Worm (Caenorhabditis elegans) whole organism, L4 larva: ENCODE measurements around the gene mrp-1.

Experiments used
- F44E2.7 ChIP-seq: fragments of 200-800 bp; sonication (Bioruptor generic); IDR thresholded peaks from 2 replicates; pipeline ENCODE4 v2.1.2; 2022; ENCODE audit warnings: missing genetic modification characterization, missing compliant biosample characterization
- T20F7.1 ChIP-seq: fragments of 200-800 bp; sonication (Bioruptor generic); optimal IDR thresholded peaks from 2 replicates; lab custom pipeline; 2018; ENCODE audit warnings: mild to moderate bottlenecking, missing genetic modification characterization, missing compliant biosample characterization
- T26A8.4 ChIP-seq: fragments of 200-800 bp; sonication (Bioruptor generic); IDR thresholded peaks from 2 replicates; pipeline ENCODE4 v1.3.6; 2022; ENCODE audit warnings: missing genetic modification characterization, missing compliant biosample characterization
- Y5F2A.4 ChIP-seq: fragments of 200-800 bp; sonication (Bioruptor generic); optimal IDR thresholded peaks from 2 replicates; lab custom pipeline; 2018; ENCODE audit warnings: mild to moderate bottlenecking, missing genetic modification characterization, missing compliant biosample characterization
- aha-1 ChIP-seq: fragments of 150-350 bp; peaks from one replicate; lab custom pipeline; 2014; ENCODE audit warnings: missing biosample characterization, missing genetic modification characterization
- attf-4 ChIP-seq: sonication (generic microtip); optimal IDR thresholded peaks from 3 replicates; lab custom pipeline; 2017; ENCODE audit warnings: missing biosample characterization, missing genetic modification characterization
- ceh-44 ChIP-seq: fragments of 200-800 bp; sonication (Bioruptor generic); IDR thresholded peaks from 2 replicates; pipeline ENCODE4 v1.3.6; 2022; ENCODE audit warnings: missing genetic modification reagents, missing genetic modification characterization, missing compliant biosample characterization
- ceh-62 ChIP-seq: sonication (generic microtip); optimal IDR thresholded peaks from 2 replicates; lab custom pipeline; 2017; ENCODE audit warnings: missing biosample characterization, missing genetic modification characterization
- cey-2 ChIP-seq: sonication (generic microtip); optimal IDR thresholded peaks from 3 replicates; lab custom pipeline; 2017; ENCODE audit warnings: missing genetic modification characterization, mild to moderate bottlenecking, missing compliant biosample characterization, antibody characterized with exemption, borderline replicate concordance; ENCODE audit not compliant: insufficient read depth
- ctbp-1 ChIP-seq: fragments of 200-800 bp; sonication (Bioruptor generic); IDR thresholded peaks from 2 replicates; pipeline ENCODE4 v1.3.6; 2022; ENCODE audit warnings: missing genetic modification reagents, missing genetic modification characterization, missing compliant biosample characterization
- daf-12 ChIP-seq: fragments of 150-350 bp; optimal IDR thresholded peaks from 2 replicates; lab custom pipeline; 2014; ENCODE audit warnings: missing biosample characterization, missing genetic modification reagents, missing genetic modification characterization
- daf-16 ChIP-seq, 3 experiments: sonication (generic microtip); optimal IDR thresholded peaks; 2 replicates each; lab custom pipeline; 2016 to 2017; ENCODE audit warnings: missing genetic modification characterization in 3 of 3, missing genetic modification reagents in 3 of 3, mild to moderate bottlenecking in 2 of 3, missing compliant biosample characterization in 2 of 3, missing biosample characterization in 1 of 3, moderate library complexity in 1 of 3
- daf-8 ChIP-seq: fragments of 200-800 bp; sonication (Bioruptor generic); IDR thresholded peaks from 2 replicates; pipeline ENCODE4 v1.3.6; 2022; ENCODE audit warnings: missing genetic modification characterization, missing compliant biosample characterization
- dpl-1 ChIP-seq: fragments of 150-350 bp; optimal IDR thresholded peaks from 2 replicates; lab custom pipeline; 2014; ENCODE audit warnings: missing biosample characterization, missing genetic modification reagents, missing genetic modification characterization
- egl-43 ChIP-seq: fragments of 200-800 bp; sonication (Bioruptor generic); IDR thresholded peaks from 2 replicates; pipeline ENCODE4 v1.3.6; 2022; ENCODE audit warnings: missing genetic modification reagents, missing genetic modification characterization, missing compliant biosample characterization
- fkh-10 ChIP-seq: fragments of 150-350 bp; optimal IDR thresholded peaks from 2 replicates; lab custom pipeline; 2014; ENCODE audit warnings: missing biosample characterization, missing genetic modification reagents, missing genetic modification characterization
- fos-1 ChIP-seq: fragments of 150-350 bp; optimal IDR thresholded peaks from 2 replicates; lab custom pipeline; 2014; ENCODE audit warnings: missing biosample characterization, missing genetic modification characterization
- hif-1 ChIP-seq, 2 experiments: sonication (generic microtip); optimal IDR thresholded peaks; 2 replicates each; lab custom pipeline; 2016 to 2017; ENCODE audit warnings: missing compliant biosample characterization in 2 of 2, missing genetic modification characterization in 2 of 2, missing genetic modification reagents in 2 of 2, missing genotype in 2 of 2, mild to moderate bottlenecking in 1 of 2
- hlh-11 ChIP-seq: fragments of 200-800 bp; sonication (Bioruptor generic); optimal IDR thresholded peaks from 2 replicates; lab custom pipeline; 2018; ENCODE audit warnings: mild to moderate bottlenecking, missing genetic modification characterization, missing compliant biosample characterization
- hmg-1.1 ChIP-seq: fragments of 200-800 bp; sonication (Bioruptor generic); IDR thresholded peaks from 2 replicates; pipeline ENCODE4 v1.3.6; 2022; ENCODE audit warnings: missing genetic modification reagents, missing genetic modification characterization, missing compliant biosample characterization
- lin-1 ChIP-seq: fragments of 200-800 bp; sonication (Bioruptor generic); IDR thresholded peaks from 2 replicates; pipeline ENCODE4 v1.3.6; 2022; ENCODE audit warnings: missing genetic modification reagents, missing genetic modification characterization, missing compliant biosample characterization
- lin-38 ChIP-seq: fragments of 200-800 bp; sonication (Bioruptor generic); IDR thresholded peaks from 2 replicates; pipeline ENCODE4 v1.3.6; 2022; ENCODE audit warnings: missing genetic modification reagents, missing genetic modification characterization, missing compliant biosample characterization
- lin-39 ChIP-seq: fragments of 150-350 bp; optimal IDR thresholded peaks from 2 replicates; lab custom pipeline; 2014; ENCODE audit warnings: missing biosample characterization, missing genetic modification reagents, missing genetic modification characterization
- lsy-2 ChIP-seq, 2 experiments: fragments of 150-350 bp in 1 of 2; sonication (generic microtip) in 1 of 2; optimal IDR thresholded peaks; 2 replicates each; lab custom pipeline; 2014 to 2017; ENCODE audit warnings: missing biosample characterization in 2 of 2, missing genetic modification characterization in 2 of 2
- mdl-1 ChIP-seq, 2 experiments: fragments of 150-350 bp in 1 of 2; sonication (generic microtip) in 1 of 2; optimal IDR thresholded peaks; 2 replicates each; lab custom pipeline; 2014 to 2017; ENCODE audit warnings: missing biosample characterization in 2 of 2, missing genetic modification characterization in 2 of 2
- mep-1 ChIP-seq: fragments of 150-350 bp; sonication (generic microtip); optimal IDR thresholded peaks from 3 replicates; lab custom pipeline; 2014; ENCODE audit warnings: missing biosample characterization, missing genetic modification characterization
- mes-2 ChIP-seq: sonication (generic microtip); optimal IDR thresholded peaks from 2 replicates; lab custom pipeline; 2016; ENCODE audit warnings: missing genotype, mild to moderate bottlenecking, missing genetic modification characterization, missing compliant biosample characterization; ENCODE audit not compliant: poor library complexity, severe bottlenecking
- mxl-3 ChIP-seq: fragments of 200-800 bp; sonication (Bioruptor generic); optimal IDR thresholded peaks from 2 replicates; lab custom pipeline; 2018; ENCODE audit warnings: mild to moderate bottlenecking, missing genetic modification characterization, missing compliant biosample characterization
- nhr-102 ChIP-seq: sonication (generic microtip); optimal IDR thresholded peaks from 2 replicates; lab custom pipeline; 2016; ENCODE audit warnings: mild to moderate bottlenecking, missing genetic modification characterization, moderate library complexity, missing compliant biosample characterization
- nhr-11 ChIP-seq: fragments of 150-350 bp; optimal IDR thresholded peaks from 2 replicates; lab custom pipeline; 2014; ENCODE audit warnings: missing biosample characterization, missing genetic modification characterization
- nhr-237 ChIP-seq: sonication (generic microtip); optimal IDR thresholded peaks from 2 replicates; lab custom pipeline; 2017; ENCODE audit warnings: missing biosample characterization, missing genetic modification characterization
- nhr-28 ChIP-seq: fragments of 150-350 bp; optimal IDR thresholded peaks from 2 replicates; lab custom pipeline; 2014; ENCODE audit warnings: missing biosample characterization, missing genetic modification characterization
- nhr-41 ChIP-seq: fragments of 200-800 bp; sonication (Bioruptor generic); IDR thresholded peaks from 2 replicates; pipeline ENCODE4 v1.3.6; 2022; ENCODE audit warnings: missing genetic modification reagents, missing genetic modification characterization, missing compliant biosample characterization
- nhr-42 ChIP-seq: fragments of 200-800 bp; sonication (Bioruptor generic); IDR thresholded peaks from 2 replicates; pipeline ENCODE4 v1.3.6; 2022; ENCODE audit warnings: missing genetic modification characterization, missing compliant biosample characterization
- nhr-48 ChIP-seq: sonication (generic microtip); optimal IDR thresholded peaks from 2 replicates; lab custom pipeline; 2016; ENCODE audit warnings: mild to moderate bottlenecking, missing genetic modification characterization, missing compliant biosample characterization
- nhr-6 ChIP-seq: fragments of 150-350 bp; optimal IDR thresholded peaks from 2 replicates; lab custom pipeline; 2014; ENCODE audit warnings: missing biosample characterization, missing genetic modification characterization
- pha-4 ChIP-seq, 2 experiments: fragments of 150-350 bp in 1 of 2; fragments of 200-800 bp in 1 of 2; sonication (Bioruptor generic) in 1 of 2; IDR thresholded peaks in 1 of 2; optimal IDR thresholded peaks in 1 of 2; 2 replicates each; pipeline versions ENCODE4 v1.3.6 to Lab custom; 2014 to 2022; ENCODE audit warnings: missing genetic modification characterization in 2 of 2, missing genetic modification reagents in 2 of 2, missing biosample characterization in 1 of 2, missing compliant biosample characterization in 1 of 2
- rbr-2 ChIP-seq: sonication (generic microtip); optimal IDR thresholded peaks from 2 replicates; lab custom pipeline; 2016; ENCODE audit warnings: missing genotype, missing genetic modification characterization, missing compliant biosample characterization
- skn-1 ChIP-seq: fragments of 150-350 bp; optimal IDR thresholded peaks from 2 replicates; lab custom pipeline; 2014; ENCODE audit warnings: missing biosample characterization, missing genetic modification characterization
- snpc-4 ChIP-seq: fragments of 150-350 bp; optimal IDR thresholded peaks from 2 replicates; lab custom pipeline; 2014; ENCODE audit warnings: missing biosample characterization, missing genetic modification characterization
- tag-97 ChIP-seq: fragments of 200-800 bp; sonication (Bioruptor generic); IDR thresholded peaks from 2 replicates; pipeline ENCODE4 v1.3.6; 2022; ENCODE audit warnings: missing genetic modification characterization, missing compliant biosample characterization
- tra-1 ChIP-seq: fragments of 200-800 bp; sonication (Bioruptor generic); IDR thresholded peaks from 2 replicates; pipeline ENCODE4 v1.3.6; 2022; ENCODE audit warnings: missing genetic modification reagents, missing genetic modification characterization, missing compliant biosample characterization
- unc-39 ChIP-seq: sonication (generic microtip); optimal IDR thresholded peaks from 2 replicates; lab custom pipeline; 2017; ENCODE audit warnings: missing biosample characterization, missing genetic modification characterization
- unc-62 ChIP-seq, 3 experiments: fragments of 150-350 bp in 1 of 3; sonication (generic microtip); optimal IDR thresholded peaks in 2 of 3; peaks in 1 of 3; 1 replicate in 1 of 3; 2 replicates in 2 of 3; lab custom pipeline; 2014 to 2017; ENCODE audit warnings: missing biosample characterization in 3 of 3, missing genetic modification characterization in 3 of 3, missing genetic modification reagents in 3 of 3, missing genotype in 1 of 3
- vab-7 ChIP-seq: fragments of 200-800 bp; sonication (Bioruptor generic); IDR thresholded peaks from 2 replicates; pipeline ENCODE4 v1.3.6; 2022; ENCODE audit warnings: missing genetic modification reagents, missing genetic modification characterization, missing compliant biosample characterization
- zip-11 ChIP-seq: fragments of 200-800 bp; sonication (Bioruptor generic); IDR thresholded peaks from 2 replicates; pipeline ENCODE4 v1.3.6; 2022; ENCODE audit warnings: missing genetic modification characterization, missing compliant biosample characterization
- zip-2 ChIP-seq: fragments of 150-350 bp; optimal IDR thresholded peaks from 2 replicates; lab custom pipeline; 2014; ENCODE audit warnings: missing biosample characterization, missing genetic modification characterization
- ztf-11 ChIP-seq: fragments of 150-350 bp; optimal IDR thresholded peaks from 2 replicates; lab custom pipeline; 2014; ENCODE audit warnings: missing biosample characterization, missing genetic modification characterization
- ztf-7 ChIP-seq: fragments of 150-350 bp; optimal IDR thresholded peaks from 2 replicates; lab custom pipeline; 2014; ENCODE audit warnings: missing biosample characterization, missing genetic modification characterization

The mrp-1 gene

DNA sequence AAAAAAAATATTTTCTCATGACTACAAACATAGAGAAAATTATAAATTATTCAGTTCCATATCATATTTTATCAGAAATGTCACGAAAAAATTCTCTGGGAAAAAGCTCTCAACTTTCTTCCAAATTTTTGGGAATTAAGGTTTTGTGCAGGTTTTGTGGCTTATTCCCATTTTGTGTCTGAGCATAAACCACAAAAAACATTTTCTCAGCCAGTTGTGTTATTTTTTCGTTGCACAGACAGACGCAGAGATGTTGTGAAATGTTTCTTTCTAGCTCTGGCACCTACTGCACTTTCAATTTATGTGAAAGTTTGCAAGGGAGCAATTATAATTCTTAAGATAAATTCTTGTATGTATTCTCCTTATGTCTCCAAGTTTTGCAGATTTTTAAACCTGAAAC, 12.6 kb downstream of the mrp-1 start:
- TF ChIP-seq lin-39 (tag; lab: Kevin White, UChicago) (no peak), nhr-102 (tag; lab: Kevin White, UChicago) (peak; percentile 64), T20F7.1 (no peak)

ce11 chrX:573270-573669, 14.4 kb downstream of the mrp-1 start:
- TF ChIP-seq fos-1 (tag; lab: Kevin White, UChicago) (no peak), tag-97 (no peak), daf-16 (GFP tag; optimal IDR thresholded peaks at IDR 0.05; lab: Kevin White, UChicago) (no peak), daf-16 (tag; optimal IDR thresholded peaks at IDR 0.05; lab: Kevin White, UChicago) (no peak), skn-1 (no peak), ceh-62 (no peak), dpl-1 (GFP tag; lab: Kevin White, UChicago) (peak; percentile 4), nhr-41 (GFP tag; lab: Robert Waterston, UW) (no peak), mes-2 (tag; lab: Kevin White, UChicago) (peak; percentile 36), lin-38 (GFP tag; lab: Robert Waterston, UW) (no peak), F44E2.7 (GFP tag; lab: Robert Waterston, UW) (no peak), nhr-48 (tag; lab: Kevin White, UChicago) (no peak), nhr-28 (tag; lab: Kevin White, UChicago) (peak; percentile 56), zip-11 (no peak), ctbp-1 (no peak), aha-1 (tag; lab: Kevin White, UChicago) (peak; percentile 91), unc-62 (GFP tag; optimal IDR thresholded peaks at IDR 0.05 in 1 of 2; lab: Kevin White, UChicago) (peak in 1 of 2 experiments; percentile 90), unc-62 (tag; optimal IDR thresholded peaks at IDR 0.05; lab: Kevin White, UChicago) (no peak), vab-7 (GFP tag; lab: Robert Waterston, UW) (no peak), lin-1 (GFP tag; lab: Robert Waterston, UW) (no peak), daf-8 (GFP tag; lab: Robert Waterston, UW) (no peak), ztf-11 (tag; lab: Kevin White, UChicago) (no peak), pha-4 (GFP tag; IDR thresholded peaks at IDR 0.05; lab: Robert Waterston, UW) (no peak), pha-4 (tag; optimal IDR thresholded peaks at IDR 0.05; lab: Kevin White, UChicago) (peak; percentile 41), nhr-6 (no peak), rbr-2 (peak; percentile 26), tra-1 (no peak), ztf-7 (tag; lab: Kevin White, UChicago) (no peak), nhr-11 (peak; percentile 81), zip-2 (tag; lab: Kevin White, UChicago) (peak; percentile 85), Y5F2A.4 (GFP tag; lab: Kevin White, UChicago) (no peak), mxl-3 (GFP tag; lab: Kevin White, UChicago) (peak; percentile 22), ceh-44 (GFP tag; lab: Robert Waterston, UW) (no peak), hlh-11 (tag; lab: Kevin White, UChicago) (peak; percentile 28), mep-1 (tag; lab: Kevin White, UChicago) (peak; percentile 44), nhr-237 (no peak), fkh-10 (GFP tag; lab: Kevin White, UChicago) (peak; percentile 31), lsy-2 (tag; optimal IDR thresholded peaks at IDR 0.05; lab: Kevin White, UChicago) (no peak), nhr-102 (tag; lab: Kevin White, UChicago) (peak; percentile 21), attf-4 (tag; lab: Kevin White, UChicago) (no peak), cey-2 (no peak), hif-1 (tag; optimal IDR thresholded peaks at IDR 0.05; lab: Kevin White, UChicago) (peak in 1 of 2 experiments; percentile 46), hmg-1.1 (GFP tag; lab: Robert Waterston, UW) (0 out of 2 replicates have a peak, but pooled peaks have one; percentile 37), daf-12 (tag; lab: Kevin White, UChicago) (no peak), mdl-1 (tag; optimal IDR thresholded peaks at IDR 0.05; lab: Kevin White, UChicago) (peak in 1 of 2 experiments; percentile 57), unc-39 (no peak), egl-43 (GFP tag; lab: Robert Waterston, UW) (no peak), snpc-4 (tag; lab: Kevin White, UChicago) (no peak), nhr-42 (GFP tag; lab: Robert Waterston, UW) (no peak), T26A8.4 (GFP tag; lab: Robert Waterston, UW) (no peak)
